Worm (Caenorhabditis elegans) whole organism, midembryonic: ENCODE measurements around the gene poml-1.

Source experiments
- T22C8.4 ChIP-seq: fragments of 200-800 bp; sonication (Bioruptor generic); IDR thresholded peaks from 2 replicates; pipeline ENCODE4 v1.3.6; 2022; ENCODE audit warnings: missing genetic modification characterization, missing compliant biosample characterization
- cog-1 ChIP-seq: sonication (generic microtip); optimal IDR thresholded peaks from 2 replicates; lab custom pipeline; 2016; ENCODE audit warnings: missing genetic modification characterization, missing compliant biosample characterization
- flt-1 ChIP-seq: fragments of 200-800 bp; sonication (Bioruptor generic); IDR thresholded peaks from 2 replicates; pipeline ENCODE4 v1.3.6; 2022; ENCODE audit warnings: missing genetic modification characterization, missing compliant biosample characterization
- klf-2 ChIP-seq: fragments of 200-800 bp; sonication (Bioruptor generic); conservative IDR thresholded peaks from 2 replicates; pipeline ENCODE4 v1.3.6; 2022; ENCODE audit warnings: missing genetic modification reagents, missing genetic modification characterization, missing compliant biosample characterization
- med-1 ChIP-seq: sonication (generic microtip); optimal IDR thresholded peaks from 2 replicates; lab custom pipeline; 2017; ENCODE audit warnings: missing genetic modification characterization, mild to moderate bottlenecking, missing compliant biosample characterization, antibody characterized with exemption, missing genetic modification reagents; ENCODE audit not compliant: insufficient read depth
- ref-1 ChIP-seq: fragments of 200-800 bp; sonication (Bioruptor generic); conservative IDR thresholded peaks from 2 replicates; pipeline ENCODE4 v1.3.6; 2022; ENCODE audit warnings: missing genetic modification reagents, missing genetic modification characterization, missing compliant biosample characterization
- tab-1 ChIP-seq: fragments of 200-800 bp; sonication (Bioruptor generic); IDR thresholded peaks from 2 replicates; pipeline ENCODE4 v1.3.6; 2022; ENCODE audit warnings: missing genetic modification characterization, missing compliant biosample characterization
- ztf-23 ChIP-seq: fragments of 200-800 bp; sonication (Bioruptor generic); IDR thresholded peaks from 2 replicates; pipeline ENCODE4 v1.3.6; 2022; ENCODE audit warnings: missing genetic modification reagents, missing genetic modification characterization, missing compliant biosample characterization
- ztf-29 ChIP-seq: fragments of 200-800 bp; sonication (Bioruptor generic); IDR thresholded peaks from 2 replicates; pipeline ENCODE4 v1.3.6; 2022; ENCODE audit warnings: missing genetic modification reagents, missing genetic modification characterization, missing compliant biosample characterization

poml-1 gene

ce11 chrX:13685725-13686124 lies 37.0 kb downstream of the poml-1 start:
- TF ChIP-seq ztf-29 (GFP tag; lab: Robert Waterston, UW) (no peak), ref-1 (no peak), ztf-23 (GFP tag; lab: Robert Waterston, UW) (no peak), T22C8.4 (GFP tag; lab: Robert Waterston, UW) (no peak), klf-2 (GFP tag; lab: Robert Waterston, UW) (no peak), med-1 (no peak), tab-1 (GFP tag; lab: Robert Waterston, UW) (no peak), cog-1 (no peak), flt-1 (GFP tag; lab: Robert Waterston, UW) (no peak)

ce11 chrX:13676892-13677291 lies 45.8 kb downstream of the poml-1 start, which contains the start of gene gck-4:
Gene gck-4, plus strand, starts transcription at chrX:13677192.
- TF ChIP-seq flt-1 (GFP tag; lab: Robert Waterston, UW) (no peak), ztf-23 (GFP tag; lab: Robert Waterston, UW) (no peak), med-1 (no peak), T22C8.4 (GFP tag; lab: Robert Waterston, UW) (no peak), klf-2 (GFP tag; lab: Robert Waterston, UW) (no peak)

- TF ChIP-seq tab-1 (GFP tag; lab: Robert Waterston, UW) = no peak
- TF ChIP-seq flt-1 (GFP tag; lab: Robert Waterston, UW) = 0 out of 2 replicates have a peak, but pooled peaks have one; percentile 7
Observed at ce11 chrX:13675444-13675843, 47.3 kb downstream of the poml-1 start.

ce11 chrX:13672622-13673021 lies 50.1 kb downstream of the poml-1 start:
- TF ChIP-seq med-1 (no peak), T22C8.4 (GFP tag; lab: Robert Waterston, UW) (no peak)

ce11 chrX:13670966-13671365 lies 51.8 kb downstream of the poml-1 start:
- TF ChIP-seq T22C8.4 (GFP tag; lab: Robert Waterston, UW) = no peak
- TF ChIP-seq flt-1 (GFP tag; lab: Robert Waterston, UW) = no peak
- TF ChIP-seq ref-1 = no peak
- no peak for TF ChIP-seq cog-1

ce11 chrX:13669641-13670040 lies 53.1 kb downstream of the poml-1 start:
- TF ChIP-seq flt-1 (GFP tag; lab: Robert Waterston, UW) (0 out of 2 replicates have a peak, but pooled peaks have one; percentile 46), tab-1 (GFP tag; lab: Robert Waterston, UW) (no peak), cog-1 (peak; percentile 9), ztf-29 (GFP tag; lab: Robert Waterston, UW) (no peak), klf-2 (GFP tag; lab: Robert Waterston, UW) (no peak), T22C8.4 (GFP tag; lab: Robert Waterston, UW) (peak; percentile 61), ref-1 (no peak), ztf-23 (GFP tag; lab: Robert Waterston, UW) (no peak), med-1 (no peak)
